Fruit fly (Drosophila melanogaster): ENCODE data around the gene Cpr78Cb.

- TF ChIP-seq OdsH (GFP tag; optimal IDR thresholded peaks at IDR 0.05) (no peak), CG8119 (GFP tag; IDR thresholded peaks at IDR 0.05) (no peak), Blimp-1 (GFP tag; optimal IDR thresholded peaks at IDR 0.05) (no peak), CG7368 (GFP tag; optimal IDR thresholded peaks at IDR 0.05) (no peak), CG8632 (GFP tag; optimal IDR thresholded peaks at IDR 0.05) (no peak), esn (GFP tag; optimal IDR thresholded peaks at IDR 0.05) (no peak), dac (GFP tag; optimal IDR thresholded peaks at IDR 0.05) (no peak), dsx (GFP tag; optimal IDR thresholded peaks at IDR 0.05; ENCODE audit: poor library complexity, severe bottlenecking) (no peak), Gug (GFP tag; IDR thresholded peaks at IDR 0.05) (no peak), Ets96B (tag; optimal IDR thresholded peaks at IDR 0.05) (no peak)
Observed at dm6 chr3L:21303659-21304058, 9.4 kb downstream of the Cpr78Cb start.
